Fruit fly (Drosophila melanogaster) whole organism, embryonic: ENCODE measurements around the gene CG15296.

Experiments used
- Adf1 ChIP-seq: fragments of 200-800 bp; sonication (Bioruptor generic); IDR thresholded peaks from 2 replicates; pipeline ENCODE4 v1.3.6; 2022; ENCODE audit warnings: missing biosample characterization, missing genetic modification characterization
- Blimp-1 ChIP-seq: fragments of 200-800 bp; sonication (Bioruptor generic); optimal IDR thresholded peaks from 3 replicates; lab custom pipeline; 2018; ENCODE audit warnings: missing biosample characterization, missing genetic modification characterization, mild to moderate bottlenecking, moderate library complexity, missing genetic modification reagents
- CG10147 ChIP-seq: fragments of 200-800 bp; sonication (Bioruptor generic); optimal IDR thresholded peaks from 2 replicates; lab custom pipeline; 2019; ENCODE audit warnings: missing biosample characterization, mild to moderate bottlenecking, missing genetic modification characterization, moderate library complexity
- CG11247 ChIP-seq: fragments of 200-800 bp; sonication (Bioruptor generic); IDR thresholded peaks from 2 replicates; pipeline ENCODE4 v1.3.6; 2022; ENCODE audit warnings: missing biosample characterization, missing genetic modification characterization
- CG12659 ChIP-seq: fragments of 200-800 bp; sonication (Bioruptor generic); optimal IDR thresholded peaks from 3 replicates; lab custom pipeline; 2017; ENCODE audit warnings: mild to moderate bottlenecking, missing biosample characterization, missing genetic modification reagents, missing genetic modification characterization
- CG13424 ChIP-seq: fragments of 200-800 bp; sonication (Bioruptor generic); optimal IDR thresholded peaks from 2 replicates; lab custom pipeline; 2019; ENCODE audit warnings: missing biosample characterization, mild to moderate bottlenecking, missing genetic modification characterization, moderate library complexity
- CG2120 ChIP-seq: fragments of 200-800 bp; sonication (Bioruptor generic); optimal IDR thresholded peaks from 3 replicates; lab custom pipeline; 2016; ENCODE audit warnings: missing biosample characterization, missing genetic modification characterization
- CG2875 ChIP-seq: fragments of 200-800 bp; sonication (Bioruptor generic); optimal IDR thresholded peaks from 2 replicates; lab custom pipeline; 2017; ENCODE audit warnings: missing biosample characterization, mild to moderate bottlenecking, missing genetic modification characterization, missing genetic modification reagents
- CG30403 ChIP-seq: fragments of 200-800 bp; sonication (Bioruptor generic); optimal IDR thresholded peaks from 3 replicates; lab custom pipeline; 2016; ENCODE audit warnings: missing biosample characterization, missing genetic modification characterization
- CG31224 ChIP-seq: fragments of 200-800 bp; sonication (Bioruptor generic); IDR thresholded peaks from 2 replicates; pipeline ENCODE4 v1.3.6; 2022; ENCODE audit warnings: missing biosample characterization, missing genetic modification characterization
- CG3281 ChIP-seq: fragments of 200-800 bp; sonication (Bioruptor generic); optimal IDR thresholded peaks from 3 replicates; lab custom pipeline; 2017; ENCODE audit warnings: missing biosample characterization, mild to moderate bottlenecking, missing genetic modification characterization
- CG3726 ChIP-seq: fragments of 200-800 bp; sonication (Bioruptor generic); IDR thresholded peaks from 3 replicates; pipeline ENCODE4, ENCODE4 v1.3.6; 2022; ENCODE audit warnings: missing biosample characterization, missing genetic modification characterization
- CG3847 ChIP-seq: fragments of 200-800 bp; sonication (Bioruptor generic); IDR thresholded peaks from 2 replicates; pipeline ENCODE4 v1.3.6; 2022; ENCODE audit warnings: missing biosample characterization, missing genetic modification characterization
- CG4328 ChIP-seq: fragments of 200-800 bp; sonication (Bioruptor generic); optimal IDR thresholded peaks from 3 replicates; lab custom pipeline; 2017; ENCODE audit warnings: missing biosample characterization, missing genetic modification reagents, missing genetic modification characterization
- CG5180 ChIP-seq: fragments of 200-800 bp; sonication (Bioruptor generic); optimal IDR thresholded peaks from 3 replicates; lab custom pipeline; 2017; ENCODE audit warnings: missing biosample characterization, missing genetic modification characterization, mild to moderate bottlenecking, moderate library complexity, missing genetic modification reagents
- CG6683 ChIP-seq: fragments of 200-800 bp; sonication (Bioruptor generic); optimal IDR thresholded peaks from 2 replicates; lab custom pipeline; 2017; ENCODE audit warnings: missing biosample characterization, mild to moderate bottlenecking, missing genetic modification characterization, missing genetic modification reagents
- CG6765 ChIP-seq: fragments of 200-800 bp; sonication (Bioruptor generic); optimal IDR thresholded peaks from 3 replicates; lab custom pipeline; 2017; ENCODE audit warnings: missing biosample characterization, mild to moderate bottlenecking, missing genetic modification characterization
- CG6813 ChIP-seq: fragments of 200-800 bp; sonication (Bioruptor generic); optimal IDR thresholded peaks from 2 replicates; lab custom pipeline; 2017; ENCODE audit warnings: missing biosample characterization, missing genetic modification characterization, mild to moderate bottlenecking, moderate library complexity, missing genetic modification reagents
- CG7357 ChIP-seq: fragments of 200-800 bp; sonication (Bioruptor generic); IDR thresholded peaks from 3 replicates; pipeline ENCODE4 v1.3.6; 2022; ENCODE audit warnings: missing biosample characterization, missing genetic modification characterization
- CG9609 ChIP-seq: fragments of 200-800 bp; sonication (Bioruptor generic); optimal IDR thresholded peaks from 3 replicates; lab custom pipeline; 2016; ENCODE audit warnings: missing biosample characterization, missing genetic modification characterization
- Deaf1 ChIP-seq: fragments of 200-800 bp; optimal IDR thresholded peaks from 3 replicates; lab custom pipeline; 2019; ENCODE audit warnings: missing biosample characterization, mild to moderate bottlenecking, missing genetic modification characterization, moderate library complexity
- Dek ChIP-seq: fragments of 200-800 bp; sonication (Bioruptor generic); optimal IDR thresholded peaks from 3 replicates; lab custom pipeline; 2019; ENCODE audit warnings: missing biosample characterization, mild to moderate bottlenecking, missing genetic modification characterization, moderate library complexity
- Dip3 ChIP-seq: fragments of 200-800 bp; sonication (Bioruptor generic); optimal IDR thresholded peaks from 3 replicates; lab custom pipeline; 2016; ENCODE audit warnings: missing biosample characterization, missing genetic modification characterization
- Gsc ChIP-seq: fragments of 200-800 bp; sonication (Bioruptor generic); IDR thresholded peaks from 2 replicates; pipeline ENCODE4 v1.3.6; 2022; ENCODE audit warnings: missing biosample characterization, missing genetic modification characterization
- Lpt ChIP-seq: fragments of >200 bp; optimal IDR thresholded peaks from 2 replicates; lab custom pipeline; 2018; ENCODE audit warnings: missing biosample characterization, missing genetic modification characterization
- MESR4 ChIP-seq: fragments of 200-800 bp; sonication (Bioruptor generic); optimal IDR thresholded peaks from 2 replicates; lab custom pipeline; 2018; ENCODE audit warnings: missing biosample characterization, mild to moderate bottlenecking, missing genetic modification characterization, moderate library complexity
- Mrtf ChIP-seq: fragments of 200-800 bp; sonication (Bioruptor generic); IDR thresholded peaks from 3 replicates; pipeline ENCODE4 v1.3.6; 2022; ENCODE audit warnings: missing biosample characterization, missing genetic modification characterization
- NFAT ChIP-seq: fragments of 200-800 bp; sonication (Bioruptor generic); IDR thresholded peaks from 2 replicates; pipeline ENCODE4 v1.3.6; 2022; ENCODE audit warnings: missing biosample characterization, missing genetic modification characterization
- NfI ChIP-seq: fragments of 200-800 bp; sonication (Bioruptor generic); optimal IDR thresholded peaks from 3 replicates; lab custom pipeline; 2018; ENCODE audit warnings: missing biosample characterization, mild to moderate bottlenecking, missing genetic modification characterization, moderate library complexity
- Oaz ChIP-seq: fragments of 200-800 bp; sonication (Bioruptor generic); IDR thresholded peaks from 2 replicates; pipeline ENCODE4 v1.3.6; 2022; ENCODE audit warnings: missing biosample characterization, missing genetic modification characterization
- PHDP ChIP-seq: fragments of 200-800 bp; sonication (Bioruptor generic); optimal IDR thresholded peaks from 3 replicates; lab custom pipeline; 2018; ENCODE audit warnings: missing biosample characterization, mild to moderate bottlenecking, missing genetic modification characterization, moderate library complexity
- Tbp ChIP-seq: fragments of >200 bp; optimal IDR thresholded peaks from 2 replicates; lab custom pipeline; 2018; ENCODE audit warnings: missing biosample characterization, missing genetic modification characterization
- ase ChIP-seq: fragments of 200-800 bp; sonication (Bioruptor generic); IDR thresholded peaks from 3 replicates; pipeline ENCODE4 v1.3.6; 2022; ENCODE audit warnings: missing biosample characterization, missing genetic modification characterization
- ash1 ChIP-seq: fragments of 200-800 bp; sonication (Bioruptor generic); optimal IDR thresholded peaks from 2 replicates; lab custom pipeline; 2018; ENCODE audit warnings: missing biosample characterization, mild to moderate bottlenecking, missing genetic modification characterization
- bsh ChIP-seq, 2 experiments: fragments of 200-800 bp; sonication (Bioruptor generic); optimal IDR thresholded peaks; 2 replicates each; lab custom pipeline; 2017 to 2018; ENCODE audit warnings: mild to moderate bottlenecking in 2 of 2, missing biosample characterization in 2 of 2, missing genetic modification characterization in 2 of 2, moderate library complexity in 1 of 2
- chm ChIP-seq: fragments of 200-800 bp; sonication (Bioruptor generic); IDR thresholded peaks from 2 replicates; pipeline ENCODE4 v1.3.6; 2022; ENCODE audit warnings: missing biosample characterization, missing genetic modification characterization
- dimm ChIP-seq: fragments of 200-800 bp; sonication (Bioruptor generic); IDR thresholded peaks from 2 replicates; pipeline ENCODE4 v1.3.6; 2022; ENCODE audit warnings: missing biosample characterization, missing genetic modification characterization
- fd3F ChIP-seq: fragments of 200-800 bp; sonication (Bioruptor generic); optimal IDR thresholded peaks from 2 replicates; lab custom pipeline; 2018; ENCODE audit warnings: missing biosample characterization, mild to moderate bottlenecking, missing genetic modification characterization, moderate library complexity
- grau ChIP-seq: fragments of 200-800 bp; optimal IDR thresholded peaks from 3 replicates; lab custom pipeline; 2019; ENCODE audit warnings: missing biosample characterization, mild to moderate bottlenecking, missing genetic modification characterization, moderate library complexity
- her ChIP-seq: fragments of 200-800 bp; sonication (Bioruptor generic); optimal IDR thresholded peaks from 2 replicates; lab custom pipeline; 2016; ENCODE audit warnings: missing biosample characterization, missing genetic modification characterization
- p53 ChIP-seq: fragments of 200-800 bp; sonication (Bioruptor generic); optimal IDR thresholded peaks from 2 replicates; lab custom pipeline; 2016; ENCODE audit warnings: missing biosample characterization, missing genetic modification characterization
- peb ChIP-seq: fragments of 200-800 bp; sonication (Bioruptor generic); IDR thresholded peaks from 2 replicates; pipeline ENCODE4 v1.3.6; 2022; ENCODE audit warnings: missing biosample characterization, missing genetic modification characterization
- pita ChIP-seq: fragments of 200-800 bp; sonication (Bioruptor generic); optimal IDR thresholded peaks from 2 replicates; lab custom pipeline; 2017; ENCODE audit warnings: missing biosample characterization, mild to moderate bottlenecking, missing genetic modification characterization
- prd ChIP-seq, 3 experiments: fragments of >200 bp in 2 of 3; fragments of 200-800 bp in 1 of 3; sonication (Bioruptor generic) in 1 of 3; optimal IDR thresholded peaks in 2 of 3; IDR thresholded peaks in 1 of 3; 2 replicates in 2 of 3; 3 replicates in 1 of 3; pipeline versions ENCODE4 v1.3.6 to Lab custom; 2017 to 2022; ENCODE audit warnings: missing biosample characterization in 1 of 3, missing genetic modification characterization in 1 of 3
- pum ChIP-seq: fragments of 200-800 bp; sonication (Bioruptor generic); optimal IDR thresholded peaks from 2 replicates; lab custom pipeline; 2016; ENCODE audit warnings: missing biosample characterization, missing genetic modification characterization
- scrt ChIP-seq: fragments of 200-800 bp; sonication (Bioruptor generic); optimal IDR thresholded peaks from 2 replicates; lab custom pipeline; 2018; ENCODE audit warnings: missing biosample characterization, mild to moderate bottlenecking, missing genetic modification characterization, moderate library complexity
- tgo ChIP-seq: fragments of 200-800 bp; sonication (Bioruptor generic); IDR thresholded peaks from 3 replicates; pipeline ENCODE4 v1.3.6; 2022; ENCODE audit warnings: missing biosample characterization, missing genetic modification characterization
- tin ChIP-seq: fragments of 200-800 bp; sonication (Bioruptor generic); optimal IDR thresholded peaks from 3 replicates; lab custom pipeline; 2016; ENCODE audit warnings: missing biosample characterization, missing genetic modification characterization
- tna ChIP-seq: fragments of 200-800 bp; sonication (Bioruptor generic); IDR thresholded peaks from 2 replicates; pipeline ENCODE4 v1.3.6; 2022; ENCODE audit warnings: missing biosample characterization, missing genetic modification characterization; ENCODE audit not compliant: partially characterized antibody
- trh ChIP-seq: fragments of 200-800 bp; sonication (Bioruptor generic); optimal IDR thresholded peaks from 2 replicates; lab custom pipeline; 2016; ENCODE audit warnings: missing biosample characterization, missing genetic modification characterization

Gene CG15296

dm6 chrX:10587445-10587844, 21.1 kb upstream of the CG15296 start (continued):
- TF ChIP-seq scrt (GFP tag; lab: Kevin White, UChicago) (peak; percentile 12), CG3281 (peak; percentile 50), tna (GFP tag; lab: Robert Waterston, UW) (no peak), pum (GFP tag; lab: Kevin White, UChicago) (peak; percentile 22), Blimp-1 (peak; percentile 10), CG30403 (GFP tag; lab: Kevin White, UChicago) (peak; percentile 23), CG12659 (GFP tag; lab: Kevin White, UChicago) (peak; percentile 30), Oaz (no peak), CG4328 (GFP tag; lab: Kevin White, UChicago) (no peak), Dip3 (peak; percentile 56), pita (GFP tag; lab: Kevin White, UChicago) (no peak), p53 (GFP tag; lab: Kevin White, UChicago) (no peak), CG10147 (GFP tag; lab: Kevin White, UChicago) (peak; percentile 20), tgo (GFP tag; lab: Robert Waterston, UW) (peak; percentile 58; the same call in 2 of the 3 replicates), CG13424 (tag; lab: Kevin White, UChicago) (peak; percentile 39), Gsc (no peak), peb (GFP tag; lab: Robert Waterston, UW) (no peak), CG9609 (GFP tag; lab: Kevin White, UChicago) (no peak), ash1 (no peak), MESR4 (GFP tag; lab: Kevin White, UChicago) (no peak), Mrtf (GFP tag; lab: Robert Waterston, UW) (no peak), Tbp (GFP tag; lab: Kevin White, UChicago) (no peak), dimm (GFP tag; lab: Robert Waterston, UW) (peak; percentile 34; the same call in 1 of the 2 replicates), chm (no peak), CG3847 (peak; percentile 32; the same call in 1 of the 2 replicates), grau (tag; lab: Kevin White, UChicago) (peak; percentile 48), NFAT (GFP tag; lab: Robert Waterston, UW) (0 out of 2 replicates have a peak, but pooled peaks have one; percentile 7), PHDP (tag; lab: Kevin White, UChicago) (no peak), CG11247 (peak; percentile 52), ase (GFP tag; lab: Robert Waterston, UW) (peak; percentile 38; the same call in 1 of the 3 replicates), CG31224 (GFP tag; lab: Robert Waterston, UW) (no peak), Lpt (GFP tag; lab: Kevin White, UChicago) (no peak), CG6813 (GFP tag; lab: Kevin White, UChicago) (no peak), CG7357 (0 out of 3 replicates have a peak, but pooled peaks have one; percentile 27), Adf1 (no peak), trh (GFP tag; lab: Kevin White, UChicago) (no peak), CG6765 (GFP tag; lab: Kevin White, UChicago) (no peak), CG6683 (GFP tag; lab: Kevin White, UChicago) (no peak), CG2120 (GFP tag; lab: Kevin White, UChicago) (peak; percentile 61), bsh (GFP tag; optimal IDR thresholded peaks at IDR 0.05; lab: Kevin White, UChicago) (no peak), Deaf1 (tag; lab: Kevin White, UChicago) (no peak), prd (optimal IDR thresholded peaks at IDR 0.05; lab: Kevin White, UChicago) (no peak), prd (GFP tag; IDR thresholded peaks at IDR 0.05; lab: Robert Waterston, UW) (peak; percentile 66), CG2875 (GFP tag; lab: Kevin White, UChicago) (no peak), CG5180 (no peak), NfI (GFP tag; lab: Kevin White, UChicago) (no peak), her (GFP tag; lab: Kevin White, UChicago) (no peak), fd3F (GFP tag; lab: Kevin White, UChicago) (peak; percentile 35), tin (GFP tag; lab: Kevin White, UChicago) (peak; percentile 2), CG3726 (GFP tag; lab: Robert Waterston, UW) (0 out of 3 replicates have a peak, but pooled peaks have one; percentile 58), Dek (tag; lab: Kevin White, UChicago) (no peak)
